Worm (Caenorhabditis elegans): ENCODE measurements around the gene del-10.

- TF ChIP-seq ztf-4 (tag; optimal IDR thresholded peaks at IDR 0.05) (no peak), snpc-4 (tag; optimal IDR thresholded peaks at IDR 0.05) (no peak), fkh-10 (GFP tag; optimal IDR thresholded peaks at IDR 0.05) (no peak), nhr-12 (tag; optimal IDR thresholded peaks at IDR 0.05) (no peak), nhr-67 (tag; optimal IDR thresholded peaks at IDR 0.05) (no peak), tbx-2 (tag; optimal IDR thresholded peaks at IDR 0.05) (no peak)
Measured at ce11 chrII:6521316-6521715, 39.4 kb upstream of the del-10 start, which contains the start of gene toe-2.

Measured in whole organism, L3 larva.